Worm (Caenorhabditis elegans) whole organism, L3 larva: ENCODE data around the gene Y38C1AA.12.

Experiments used
- ZK546.5 ChIP-seq: sonication (generic microtip); optimal IDR thresholded peaks from 2 replicates; lab custom pipeline; 2017; ENCODE audit warnings: missing biosample characterization, missing genetic modification characterization
- ama-1 ChIP-seq: fragments of 150-350 bp; optimal IDR thresholded peaks from 2 replicates; lab custom pipeline; 2018
- ceh-16 ChIP-seq: sonication (generic microtip); optimal IDR thresholded peaks from 2 replicates; lab custom pipeline; 2017; ENCODE audit warnings: missing biosample characterization, missing genetic modification characterization
- nfya-1 ChIP-seq: sonication (generic microtip); optimal IDR thresholded peaks from 2 replicates; lab custom pipeline; 2017; ENCODE audit warnings: missing genetic modification characterization, mild to moderate bottlenecking, missing compliant biosample characterization, antibody characterized with exemption, moderate library complexity; ENCODE audit not compliant: insufficient read depth
- nhr-11 ChIP-seq: fragments of 150-350 bp; optimal IDR thresholded peaks from 2 replicates; lab custom pipeline; 2014; ENCODE audit warnings: missing biosample characterization, missing genetic modification characterization
- nhr-76 ChIP-seq: fragments of 150-350 bp; sonication (generic microtip); optimal IDR thresholded peaks from 5 replicates; lab custom pipeline; 2014; ENCODE audit warnings: missing biosample characterization, missing genetic modification characterization
- nhr-77 ChIP-seq: fragments of 150-350 bp; optimal IDR thresholded peaks from 2 replicates; lab custom pipeline; 2014; ENCODE audit warnings: missing biosample characterization, missing genetic modification characterization
- snpc-4 ChIP-seq: fragments of 150-350 bp; optimal IDR thresholded peaks from 2 replicates; lab custom pipeline; 2014; ENCODE audit warnings: missing biosample characterization, missing genetic modification characterization

DNA sequence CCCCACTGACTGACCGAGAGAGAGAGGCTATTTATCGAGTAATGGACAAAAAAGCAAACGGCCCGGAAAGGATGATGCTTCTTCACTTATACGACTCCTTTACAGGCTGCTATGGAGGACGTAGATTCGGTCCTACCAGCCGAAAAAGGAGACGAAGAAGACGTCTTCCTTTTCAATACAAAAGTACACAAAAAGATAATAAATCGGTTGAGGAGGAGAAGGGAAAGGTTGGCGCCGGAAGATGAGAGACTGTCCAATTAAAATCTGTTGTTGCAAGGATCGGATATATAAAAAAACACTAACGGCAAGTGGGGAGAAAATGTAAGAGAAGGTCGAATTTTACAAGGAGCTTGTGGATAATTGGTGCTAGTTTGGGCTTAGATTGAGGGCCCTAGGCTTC lies 43.3 kb upstream of the Y38C1AA.12 start:
- TF ChIP-seq nhr-11 = no peak
- no peak for TF ChIP-seq nhr-77 (tag; lab: Kevin White, UChicago)
- TF ChIP-seq ama-1 (lab: Kevin White, UChicago) = no peak
- TF ChIP-seq nhr-76 (tag; lab: Kevin White, UChicago) = no peak
- TF ChIP-seq ZK546.5 (tag; lab: Kevin White, UChicago) = no peak
- TF ChIP-seq ceh-16 = no peak
- TF ChIP-seq nfya-1 (tag; lab: Kevin White, UChicago) = no peak
- no peak for TF ChIP-seq snpc-4 (tag; lab: Kevin White, UChicago)
